Fruit fly (Drosophila melanogaster) whole organism, embryonic: ENCODE measurements around the gene DnaJ-1.
A peak's percentile ranks its signal among the peaks of the same experiment; 100 is the strongest.

Source experiments
- Abd-B ChIP-seq: fragments of 200-800 bp; sonication (Bioruptor generic); optimal IDR thresholded peaks from 2 replicates; lab custom pipeline; 2018; ENCODE audit warnings: missing biosample characterization, mild to moderate bottlenecking, missing genetic modification characterization, moderate library complexity
- CG10366 ChIP-seq: fragments of 200-800 bp; sonication (Bioruptor generic); IDR thresholded peaks from 2 replicates; pipeline ENCODE4 v1.3.6; 2022; ENCODE audit warnings: missing biosample characterization, missing genetic modification characterization
- CG10543 ChIP-seq: fragments of 200-800 bp; sonication (Bioruptor generic); optimal IDR thresholded peaks from 3 replicates; lab custom pipeline; 2017; ENCODE audit warnings: missing biosample characterization, mild to moderate bottlenecking, missing genetic modification characterization, moderate library complexity
- CG10979 ChIP-seq: fragments of 200-800 bp; sonication (Bioruptor generic); optimal IDR thresholded peaks from 2 replicates; lab custom pipeline; 2018; ENCODE audit warnings: missing biosample characterization, mild to moderate bottlenecking, missing genetic modification characterization, moderate library complexity
- CG11504 ChIP-seq: fragments of 200-800 bp; sonication (Bioruptor generic); optimal IDR thresholded peaks from 3 replicates; lab custom pipeline; 2019; ENCODE audit warnings: missing biosample characterization, mild to moderate bottlenecking, missing genetic modification characterization, moderate library complexity
- CG12769 ChIP-seq: fragments of 200-800 bp; sonication (Bioruptor generic); optimal IDR thresholded peaks from 2 replicates; lab custom pipeline; 2019; ENCODE audit warnings: missing biosample characterization, mild to moderate bottlenecking, missing genetic modification characterization, moderate library complexity
- CG15601 ChIP-seq: fragments of 200-800 bp; sonication (Bioruptor generic); optimal IDR thresholded peaks from 3 replicates; lab custom pipeline; 2019; ENCODE audit warnings: missing biosample characterization, mild to moderate bottlenecking, missing genetic modification characterization, moderate library complexity
- CG1603 ChIP-seq: fragments of 200-800 bp; sonication (Bioruptor generic); optimal IDR thresholded peaks from 2 replicates; lab custom pipeline; 2019; ENCODE audit warnings: missing biosample characterization, mild to moderate bottlenecking, missing genetic modification characterization, moderate library complexity
- CG32767 ChIP-seq: fragments of 200-800 bp; sonication (Bioruptor generic); IDR thresholded peaks from 2 replicates; pipeline ENCODE4 v1.3.6; 2022; ENCODE audit warnings: missing biosample characterization, missing genetic modification characterization
- CG3726 ChIP-seq: fragments of 200-800 bp; sonication (Bioruptor generic); IDR thresholded peaks from 3 replicates; pipeline ENCODE4, ENCODE4 v1.3.6; 2022; ENCODE audit warnings: missing biosample characterization, missing genetic modification characterization
- CG6272 ChIP-seq: fragments of 200-800 bp; sonication (Bioruptor generic); IDR thresholded peaks from 2 replicates; pipeline ENCODE4 v1.3.6; 2022; ENCODE audit warnings: missing biosample characterization, missing genetic modification characterization
- CG6813 ChIP-seq: fragments of 200-800 bp; sonication (Bioruptor generic); optimal IDR thresholded peaks from 2 replicates; lab custom pipeline; 2017; ENCODE audit warnings: missing biosample characterization, missing genetic modification characterization, mild to moderate bottlenecking, moderate library complexity, missing genetic modification reagents
- CG7987 ChIP-seq: fragments of 200-800 bp; sonication (Bioruptor generic); optimal IDR thresholded peaks from 2 replicates; lab custom pipeline; 2018; ENCODE audit warnings: missing biosample characterization, mild to moderate bottlenecking, missing genetic modification characterization, moderate library complexity
- CG9437 ChIP-seq: fragments of 200-800 bp; sonication (Bioruptor generic); optimal IDR thresholded peaks from 2 replicates; lab custom pipeline; 2018; ENCODE audit warnings: missing biosample characterization, mild to moderate bottlenecking, missing genetic modification characterization
- CG9727 ChIP-seq: fragments of 200-800 bp; sonication (Bioruptor generic); optimal IDR thresholded peaks from 3 replicates; lab custom pipeline; 2017; ENCODE audit warnings: missing biosample characterization, mild to moderate bottlenecking, missing genetic modification characterization
- CG9876 ChIP-seq: fragments of 200-800 bp; sonication (Bioruptor generic); optimal IDR thresholded peaks from 2 replicates; lab custom pipeline; 2016; ENCODE audit warnings: missing biosample characterization, missing genetic modification characterization
- Drgx ChIP-seq: fragments of 200-800 bp; sonication (Bioruptor generic); IDR thresholded peaks from 2 replicates; pipeline ENCODE4 v1.3.6; 2022; ENCODE audit warnings: missing biosample characterization, missing genetic modification characterization
- Eip74EF ChIP-seq, 2 experiments: fragments of 200-800 bp in 1 of 2; fragments of >200 bp in 1 of 2; sonication (Bioruptor generic) in 1 of 2; optimal IDR thresholded peaks; 2 replicates each; lab custom pipeline; 2017 to 2019; ENCODE audit warnings: missing biosample characterization in 2 of 2, missing genetic modification characterization in 2 of 2, mild to moderate bottlenecking in 1 of 2, moderate library complexity in 1 of 2
- Hr3 ChIP-seq: fragments of 200-800 bp; sonication (Bioruptor generic); optimal IDR thresholded peaks from 3 replicates; lab custom pipeline; 2016; ENCODE audit warnings: missing biosample characterization, missing genetic modification characterization
- Jarid2 ChIP-seq: fragments of 200-800 bp; sonication (Bioruptor generic); optimal IDR thresholded peaks from 3 replicates; lab custom pipeline; 2017; ENCODE audit warnings: mild to moderate bottlenecking, missing biosample characterization, missing genetic modification reagents, missing genetic modification characterization
- Mes4 ChIP-seq: fragments of 200-800 bp; sonication (Bioruptor generic); optimal IDR thresholded peaks from 2 replicates; lab custom pipeline; 2016; ENCODE audit warnings: missing biosample characterization, missing genetic modification characterization
- PHDP ChIP-seq: fragments of 200-800 bp; sonication (Bioruptor generic); optimal IDR thresholded peaks from 3 replicates; lab custom pipeline; 2018; ENCODE audit warnings: missing biosample characterization, mild to moderate bottlenecking, missing genetic modification characterization, moderate library complexity
- Taf1 ChIP-seq: fragments of 200-800 bp; sonication (Bioruptor generic); IDR thresholded peaks from 2 replicates; pipeline ENCODE4 v1.3.6; 2022; ENCODE audit warnings: missing biosample characterization, missing genetic modification characterization
- YL-1 ChIP-seq: fragments of 200-800 bp; sonication (Bioruptor generic); optimal IDR thresholded peaks from 3 replicates; lab custom pipeline; 2017; ENCODE audit warnings: missing biosample characterization, mild to moderate bottlenecking, missing genetic modification characterization
- ab ChIP-seq: fragments of 200-800 bp; sonication (Bioruptor generic); optimal IDR thresholded peaks from 2 replicates; lab custom pipeline; 2016; ENCODE audit warnings: missing biosample characterization, missing genetic modification characterization
- bigmax ChIP-seq: fragments of 200-800 bp; sonication (Bioruptor generic); optimal IDR thresholded peaks from 2 replicates; lab custom pipeline; 2018; ENCODE audit warnings: missing biosample characterization, mild to moderate bottlenecking, missing genetic modification characterization
- bsh ChIP-seq, 2 experiments: fragments of 200-800 bp; sonication (Bioruptor generic); optimal IDR thresholded peaks; 2 replicates each; lab custom pipeline; 2017 to 2018; ENCODE audit warnings: mild to moderate bottlenecking in 2 of 2, missing biosample characterization in 2 of 2, missing genetic modification characterization in 2 of 2, moderate library complexity in 1 of 2
- cad ChIP-seq: fragments of >200 bp; optimal IDR thresholded peaks from 2 replicates; lab custom pipeline; 2017; ENCODE audit warnings: missing biosample characterization, missing genetic modification characterization
- chinmo ChIP-seq: fragments of 200-800 bp; sonication (Bioruptor generic); IDR thresholded peaks from 4 replicates; pipeline ENCODE4 v1.3.6; 2022; ENCODE audit warnings: missing biosample characterization, missing genetic modification characterization; ENCODE audit not compliant: partially characterized antibody
- crc ChIP-seq: fragments of 200-800 bp; sonication (Bioruptor generic); optimal IDR thresholded peaks from 2 replicates; lab custom pipeline; 2016; ENCODE audit warnings: missing biosample characterization, missing genetic modification characterization
- danr ChIP-seq: fragments of 200-800 bp; sonication (Bioruptor generic); IDR thresholded peaks from 2 replicates; pipeline ENCODE4 v1.3.6; 2022; ENCODE audit warnings: missing biosample characterization, missing genetic modification characterization
- eyg ChIP-seq: fragments of 200-800 bp; sonication (Bioruptor generic); optimal IDR thresholded peaks from 3 replicates; lab custom pipeline; 2016; ENCODE audit warnings: missing biosample characterization, missing genetic modification characterization
- gcm ChIP-seq: fragments of 200-800 bp; sonication (Bioruptor generic); optimal IDR thresholded peaks from 2 replicates; lab custom pipeline; 2019; ENCODE audit warnings: missing biosample characterization, mild to moderate bottlenecking, missing genetic modification characterization, moderate library complexity
- hkb ChIP-seq, 2 experiments: fragments of 200-800 bp in 1 of 2; fragments of >200 bp in 1 of 2; sonication (Bioruptor generic) in 1 of 2; IDR thresholded peaks in 1 of 2; optimal IDR thresholded peaks in 1 of 2; 2 replicates each; pipeline versions ENCODE4 v1.3.6 to Lab custom; 2017 to 2022; ENCODE audit warnings: missing biosample characterization in 1 of 2, missing genetic modification characterization in 1 of 2
- kni ChIP-seq: fragments of 200-800 bp; sonication (Bioruptor generic); optimal IDR thresholded peaks from 3 replicates; lab custom pipeline; 2017; ENCODE audit warnings: mild to moderate bottlenecking, missing biosample characterization, missing genetic modification reagents, missing genetic modification characterization
- lilli ChIP-seq: fragments of 200-800 bp; sonication (Bioruptor generic); optimal IDR thresholded peaks from 3 replicates; lab custom pipeline; 2016; ENCODE audit warnings: missing biosample characterization, missing genetic modification characterization
- luna ChIP-seq: fragments of 200-800 bp; sonication (Bioruptor generic); optimal IDR thresholded peaks from 2 replicates; lab custom pipeline; 2016; ENCODE audit warnings: missing biosample characterization, missing genetic modification characterization
- nerfin-1 ChIP-seq: fragments of 200-800 bp; sonication (Bioruptor generic); optimal IDR thresholded peaks from 3 replicates; lab custom pipeline; 2019; ENCODE audit warnings: missing biosample characterization, mild to moderate bottlenecking, missing genetic modification characterization, moderate library complexity
- nom ChIP-seq: fragments of 200-800 bp; sonication (Bioruptor generic); optimal IDR thresholded peaks from 2 replicates; lab custom pipeline; 2017; ENCODE audit warnings: missing biosample characterization, missing genetic modification characterization, mild to moderate bottlenecking, moderate library complexity, missing genetic modification reagents
- oc ChIP-seq: fragments of 200-800 bp; sonication (Bioruptor generic); optimal IDR thresholded peaks from 2 replicates; lab custom pipeline; 2018; ENCODE audit warnings: missing biosample characterization, mild to moderate bottlenecking, missing genetic modification characterization, moderate library complexity
- org-1 ChIP-seq: fragments of 200-800 bp; sonication (Bioruptor generic); optimal IDR thresholded peaks from 2 replicates; lab custom pipeline; 2017; ENCODE audit warnings: missing biosample characterization, missing genetic modification characterization
- unc-4 ChIP-seq: fragments of 200-800 bp; sonication (Bioruptor generic); IDR thresholded peaks from 2 replicates; pipeline ENCODE4 v1.3.6; 2022; ENCODE audit warnings: missing biosample characterization, missing genetic modification characterization; ENCODE audit not compliant: partially characterized antibody
- unpg ChIP-seq: fragments of 200-800 bp; sonication (Bioruptor generic); optimal IDR thresholded peaks from 3 replicates; lab custom pipeline; 2018; ENCODE audit warnings: missing biosample characterization, mild to moderate bottlenecking, missing genetic modification characterization, moderate library complexity
- usp ChIP-seq: fragments of >200 bp; optimal IDR thresholded peaks from 2 replicates; lab custom pipeline; 2017; ENCODE audit warnings: missing biosample characterization, missing genetic modification characterization
- wor ChIP-seq: fragments of 200-800 bp; sonication (Bioruptor generic); IDR thresholded peaks from 2 replicates; pipeline ENCODE4 v1.3.6; 2022; ENCODE audit warnings: missing biosample characterization, missing genetic modification characterization
- zfh2 ChIP-seq: fragments of 200-800 bp; sonication (Bioruptor generic); optimal IDR thresholded peaks from 2 replicates; lab custom pipeline; 2016; ENCODE audit warnings: missing biosample characterization, missing genetic modification characterization

Gene DnaJ-1

DNA sequence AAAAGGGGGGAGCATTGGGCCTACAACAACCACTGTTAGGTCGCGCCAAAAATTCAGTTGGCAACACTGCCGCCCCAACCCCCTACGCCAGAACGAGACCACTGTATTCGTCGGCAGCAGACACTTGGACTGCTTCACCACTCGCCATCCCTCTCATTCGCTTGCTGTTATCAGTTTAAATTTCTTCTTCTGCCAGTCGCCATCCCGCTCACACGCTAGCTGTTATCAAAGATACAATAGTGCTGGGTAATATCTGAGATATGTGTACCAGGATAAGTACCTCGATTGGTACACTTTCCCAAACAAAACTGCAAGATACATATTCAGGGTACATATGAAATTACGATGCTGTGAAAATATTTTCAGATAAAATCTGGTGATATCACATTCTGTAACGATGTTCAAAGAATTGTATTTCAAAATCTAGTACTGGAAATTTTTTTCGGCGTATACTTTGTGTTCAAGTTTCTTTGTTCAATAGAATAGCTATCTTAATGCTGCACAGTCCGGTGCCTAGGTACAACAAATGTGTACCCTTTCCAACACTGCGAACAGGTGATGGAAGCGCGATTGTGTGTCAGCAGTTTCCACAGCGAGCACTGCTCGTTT lies 18.9 kb upstream of the DnaJ-1 start (continued):
- TF ChIP-seq CG6813 (GFP tag; lab: Kevin White, UChicago) (peak; percentile 59), gcm (peak; percentile 81), oc (peak; percentile 64), eyg (GFP tag; lab: Kevin White, UChicago) (peak; percentile 68), CG3726 (GFP tag; lab: Robert Waterston, UW) (0 out of 3 replicates have a peak, but pooled peaks have one; percentile 28), unc-4 (GFP tag; lab: Robert Waterston, UW) (peak; percentile 17; the same call in 1 of the 2 replicates), CG10979 (tag; lab: Kevin White, UChicago) (peak; percentile 80), usp (no peak), CG15601 (tag; lab: Kevin White, UChicago) (peak; percentile 86), lilli (GFP tag; lab: Kevin White, UChicago) (peak; percentile 90), CG1603 (tag; lab: Kevin White, UChicago) (peak; percentile 73)

DNA sequence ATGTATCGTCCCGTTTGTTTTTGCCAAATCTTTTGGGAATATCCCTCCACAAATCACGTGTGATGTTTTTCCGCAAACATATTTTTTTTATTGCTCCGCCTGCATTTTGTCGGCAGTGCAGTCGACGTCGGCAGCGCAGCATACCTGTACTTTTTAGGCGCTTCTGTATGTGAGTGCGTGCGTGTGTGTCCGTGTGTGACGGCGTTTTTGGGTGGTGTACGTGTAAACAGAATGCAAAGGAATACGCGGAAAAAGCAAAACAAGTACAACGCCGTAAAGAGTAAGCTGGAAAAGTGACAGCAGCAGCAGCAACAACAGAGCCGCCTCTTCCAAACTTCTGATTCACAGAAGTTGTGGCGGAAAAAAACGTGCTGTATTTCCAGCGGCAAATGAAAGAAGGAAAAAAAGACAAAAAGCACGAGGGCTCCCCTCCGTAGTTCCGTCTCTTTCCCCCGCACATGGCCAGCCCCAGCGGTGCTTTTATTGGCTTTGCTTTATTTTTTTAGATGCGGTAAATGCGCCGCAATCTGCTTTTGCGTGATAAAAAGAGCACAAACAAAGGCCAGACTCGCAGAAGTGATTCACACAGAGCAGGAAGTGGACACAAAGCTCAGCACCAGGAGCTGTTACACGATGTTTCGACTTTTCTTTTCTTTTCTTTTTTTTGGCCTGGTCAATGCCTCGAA lies 18.3 kb upstream of the DnaJ-1 start:
- TF ChIP-seq CG10543 (peak; percentile 11), Eip74EF (GFP tag; optimal IDR thresholded peaks at IDR 0.05; lab: Kevin White, UChicago) (no peak), unpg (no peak), nerfin-1 (peak; percentile 67), org-1 (GFP tag; lab: Kevin White, UChicago) (no peak), Mes4 (GFP tag; lab: Kevin White, UChicago) (no peak), bigmax (GFP tag; lab: Kevin White, UChicago) (no peak), CG6272 (GFP tag; lab: Robert Waterston, UW) (no peak), CG7987 (no peak), CG9727 (GFP tag; lab: Kevin White, UChicago) (no peak), CG10366 (GFP tag; lab: Robert Waterston, UW) (no peak), Taf1 (GFP tag; lab: Robert Waterston, UW) (no peak), ab (GFP tag; lab: Kevin White, UChicago) (no peak), nom (peak; percentile 97), wor (GFP tag; lab: Robert Waterston, UW) (no peak), kni (no peak), cad (peak; percentile 45), hkb (optimal IDR thresholded peaks at IDR 0.05; lab: Kevin White, UChicago) (no peak), hkb (GFP tag; IDR thresholded peaks at IDR 0.05; lab: Robert Waterston, UW) (no peak), CG9437 (no peak), Hr3 (no peak), bsh (GFP tag; optimal IDR thresholded peaks at IDR 0.05; lab: Kevin White, UChicago) (peak in 1 of 2 experiments; percentile 83), chinmo (GFP tag; lab: Robert Waterston, UW) (0 out of 4 replicates have a peak, but pooled peaks have one; percentile 55), Abd-B (GFP tag; lab: Kevin White, UChicago) (peak; percentile 4), zfh2 (GFP tag; lab: Kevin White, UChicago) (no peak), CG32767 (GFP tag; lab: Robert Waterston, UW) (no peak), PHDP (no peak), oc (no peak), Jarid2 (GFP tag; lab: Kevin White, UChicago) (no peak), luna (GFP tag; lab: Kevin White, UChicago) (no peak), CG12769 (tag; lab: Kevin White, UChicago) (no peak), danr (no peak), YL-1 (GFP tag; lab: Kevin White, UChicago) (peak; percentile 58), crc (no peak), CG11504 (tag; lab: Kevin White, UChicago) (no peak), CG9876 (no peak), Drgx (peak; percentile 7)
